1 fruit fly cellular context compared by ENCODE assay signal in genomic region chr3R:24768538-24769401, dm6.
A peak's percentile ranks its signal among the peaks of the same experiment; 100 is the strongest.
TF ChIP-seq lines count a peak whose summit lies in the region.

Gene CG13631 (plus strand): TSS chr3R:24769351.

TF ChIP-seq in whole organism, embryonic, 481 proteins besides CTCF, POLR2A, EP300 and RAD21 (continued from another document):
- TF ChIP-seq Atf6 (GFP tag; IDR thresholded peaks at IDR 0.05; lab: Robert Waterston, UW) (peak; percentile 59; the same call in 1 of the 2 replicates), crol (GFP tag; IDR thresholded peaks at IDR 0.05; lab: Robert Waterston, UW) (peak; percentile 97), nau (GFP tag; optimal IDR thresholded peaks at IDR 0.05; lab: Kevin White, UChicago) (peak; percentile 93), Rfx (GFP tag; IDR thresholded peaks at IDR 0.05; lab: Robert Waterston, UW) (peak; percentile 58), Bdp1 (GFP tag; optimal IDR thresholded peaks at IDR 0.05; lab: Kevin White, UChicago) (peak; percentile 86), CG6689 (GFP tag; IDR thresholded peaks at IDR 0.05; lab: Robert Waterston, UW) (peak; percentile 96), Chrac-16 (GFP tag; optimal IDR thresholded peaks at IDR 0.05; lab: Kevin White, UChicago) (peak; percentile 93), CG2116 (GFP tag; optimal IDR thresholded peaks at IDR 0.05; lab: Kevin White, UChicago) (peak; percentile 68), CG2678 (tag; optimal IDR thresholded peaks at IDR 0.05; lab: Kevin White, UChicago) (peak; percentile 96), sim (GFP tag; IDR thresholded peaks at IDR 0.05; lab: Robert Waterston, UW) (peak; percentile 67; the same call in 1 of the 2 replicates), HHEX (GFP tag; optimal IDR thresholded peaks at IDR 0.05; lab: Kevin White, UChicago) (peak; percentile 92), CG30403 (GFP tag; optimal IDR thresholded peaks at IDR 0.05; lab: Kevin White, UChicago) (peak; percentile 98), Usf (GFP tag; optimal IDR thresholded peaks at IDR 0.05; lab: Kevin White, UChicago) (peak; percentile 71), gsb (GFP tag; IDR thresholded peaks at IDR 0.05; lab: Robert Waterston, UW) (peak; percentile 54; the same call in 1 of the 2 replicates), CG11247 (GFP tag; IDR thresholded peaks at IDR 0.05; lab: Robert Waterston, UW) (peak; percentile 74), CG6272 (GFP tag; IDR thresholded peaks at IDR 0.05; lab: Robert Waterston, UW) (peak; percentile 86), CG10267 (tag; optimal IDR thresholded peaks at IDR 0.05; lab: Kevin White, UChicago) (peak; percentile 90), schlank (tag; optimal IDR thresholded peaks at IDR 0.05; lab: Kevin White, UChicago) (peak; percentile 2), lov (optimal IDR thresholded peaks at IDR 0.05; lab: Kevin White, UChicago) (no peak), lov (GFP tag; IDR thresholded peaks at IDR 0.05; lab: Robert Waterston, UW) (peak; percentile 87), gro (GFP tag; optimal IDR thresholded peaks at IDR 0.05; lab: Kevin White, UChicago) (no peak), CG1603 (tag; optimal IDR thresholded peaks at IDR 0.05; lab: Kevin White, UChicago) (peak; percentile 81), ap (GFP tag; IDR thresholded peaks at IDR 0.05; lab: Robert Waterston, UW) (peak; percentile 90), CG15601 (tag; optimal IDR thresholded peaks at IDR 0.05; lab: Kevin White, UChicago) (peak; percentile 97), CG34422 (GFP tag; IDR thresholded peaks at IDR 0.05; lab: Robert Waterston, UW) (peak; percentile 88; the same call in 2 of the 3 replicates), CG2875 (GFP tag; optimal IDR thresholded peaks at IDR 0.05; lab: Kevin White, UChicago) (peak; percentile 97), Hmr (GFP tag; optimal IDR thresholded peaks at IDR 0.05; lab: Kevin White, UChicago) (peak; percentile 62), mld (GFP tag; IDR thresholded peaks at IDR 0.05; lab: Robert Waterston, UW; ENCODE audit: partially characterized antibody) (no peak), NC2α (GFP tag; optimal IDR thresholded peaks at IDR 0.05; lab: Kevin White, UChicago) (peak; percentile 84), Taf1 (GFP tag; IDR thresholded peaks at IDR 0.05; lab: Robert Waterston, UW) (no peak), sd (tag; optimal IDR thresholded peaks at IDR 0.05; lab: Kevin White, UChicago) (peak; percentile 72), gcm2 (GFP tag; optimal IDR thresholded peaks at IDR 0.05; lab: Kevin White, UChicago) (peak; percentile 91), gfzf (GFP tag; optimal IDR thresholded peaks at IDR 0.05; lab: Kevin White, UChicago) (peak; percentile 3), Doc2 (GFP tag; IDR thresholded peaks at IDR 0.05; lab: Robert Waterston, UW) (peak; percentile 69), trem (tag; optimal IDR thresholded peaks at IDR 0.05; lab: Kevin White, UChicago) (peak; percentile 94), Meics (GFP tag; optimal IDR thresholded peaks at IDR 0.05; lab: Kevin White, UChicago) (peak; percentile 68), CG34224 (GFP tag; IDR thresholded peaks at IDR 0.05; lab: Robert Waterston, UW; ENCODE audit: partially characterized antibody) (no peak), Opbp (GFP tag; IDR thresholded peaks at IDR 0.05; lab: Robert Waterston, UW; ENCODE audit: partially characterized antibody) (no peak), CG3847 (GFP tag; IDR thresholded peaks at IDR 0.05; lab: Robert Waterston, UW) (peak; percentile 71), Abd-B (GFP tag; optimal IDR thresholded peaks at IDR 0.05; lab: Kevin White, UChicago) (peak; percentile 93), sna (GFP tag; IDR thresholded peaks at IDR 0.05; lab: Robert Waterston, UW; ENCODE audit: partially characterized antibody) (no peak), p53 (GFP tag; optimal IDR thresholded peaks at IDR 0.05; lab: Kevin White, UChicago) (peak; percentile 84), luna (GFP tag; optimal IDR thresholded peaks at IDR 0.05; lab: Kevin White, UChicago) (no peak), ab (GFP tag; optimal IDR thresholded peaks at IDR 0.05; lab: Kevin White, UChicago) (peak; percentile 87), Side (GFP tag; optimal IDR thresholded peaks at IDR 0.05; lab: Kevin White, UChicago) (peak; percentile 94), CG8944 (GFP tag; optimal IDR thresholded peaks at IDR 0.05; lab: Kevin White, UChicago) (peak; percentile 94), CG5245 (GFP tag; optimal IDR thresholded peaks at IDR 0.05; lab: Kevin White, UChicago) (peak; percentile 94), tio (GFP tag; optimal IDR thresholded peaks at IDR 0.05; lab: Kevin White, UChicago) (peak; percentile 94), CG14667 (GFP tag; IDR thresholded peaks at IDR 0.05; lab: Robert Waterston, UW) (peak; percentile 87), CG3281 (GFP tag; optimal IDR thresholded peaks at IDR 0.05; lab: Kevin White, UChicago) (peak; percentile 72), Fer3 (tag; optimal IDR thresholded peaks at IDR 0.05; lab: Kevin White, UChicago) (peak; percentile 73), CG8478 (optimal IDR thresholded peaks at IDR 0.05; lab: Kevin White, UChicago) (no peak), Gsc (GFP tag; IDR thresholded peaks at IDR 0.05; lab: Robert Waterston, UW) (peak; percentile 88), chn (GFP tag; optimal IDR thresholded peaks at IDR 0.05; lab: Kevin White, UChicago) (peak; percentile 94), CG10366 (GFP tag; IDR thresholded peaks at IDR 0.05; lab: Robert Waterston, UW) (peak; percentile 92), al (GFP tag; IDR thresholded peaks at IDR 0.05; lab: Robert Waterston, UW) (0 out of 2 replicates have a peak, but pooled peaks have one; percentile 16), bowl (GFP tag; IDR thresholded peaks at IDR 0.05; lab: Robert Waterston, UW) (peak; percentile 23; the same call in 1 of the 2 replicates), wor (GFP tag; IDR thresholded peaks at IDR 0.05; lab: Robert Waterston, UW) (peak; percentile 97), CG15269 (tag; optimal IDR thresholded peaks at IDR 0.05; lab: Kevin White, UChicago) (peak; percentile 91), Ravus (GFP tag; IDR thresholded peaks at IDR 0.05; lab: Robert Waterston, UW) (peak; percentile 51), ATbp (GFP tag; optimal IDR thresholded peaks at IDR 0.05; lab: Kevin White, UChicago) (peak; percentile 97), sens (GFP tag; lab: Kevin White, UChicago) (peak; percentile 100), CG17361 (GFP tag; IDR thresholded peaks at IDR 0.05; lab: Robert Waterston, UW) (peak; percentile 98), CG10321 (GFP tag; IDR thresholded peaks at IDR 0.05; lab: Robert Waterston, UW) (no peak), eve (GFP tag; optimal IDR thresholded peaks at IDR 0.05; lab: Kevin White, UChicago) (peak in 1 of 2 experiments; percentile 99), CG6765 (GFP tag; optimal IDR thresholded peaks at IDR 0.05; lab: Kevin White, UChicago) (peak; percentile 9), ham (GFP tag; IDR thresholded peaks at IDR 0.05; lab: Robert Waterston, UW) (no peak), CG16813 (GFP tag; IDR thresholded peaks at IDR 0.05; lab: Robert Waterston, UW; ENCODE audit: partially characterized antibody) (no peak), CG12391 (tag; optimal IDR thresholded peaks at IDR 0.05; lab: Kevin White, UChicago) (peak; percentile 94), unc-4 (GFP tag; IDR thresholded peaks at IDR 0.05; lab: Robert Waterston, UW; ENCODE audit: partially characterized antibody) (no peak), Oli (tag; optimal IDR thresholded peaks at IDR 0.05; lab: Kevin White, UChicago) (peak; percentile 98), bab2 (GFP tag; optimal IDR thresholded peaks at IDR 0.05; lab: Kevin White, UChicago) (peak; percentile 94), tap (tag; optimal IDR thresholded peaks at IDR 0.05; lab: Kevin White, UChicago) (peak; percentile 93), grn (GFP tag; optimal IDR thresholded peaks at IDR 0.05; lab: Kevin White, UChicago) (peak; percentile 61), Oaz (GFP tag; IDR thresholded peaks at IDR 0.05; lab: Robert Waterston, UW) (peak; percentile 77), CG2889 (GFP tag; IDR thresholded peaks at IDR 0.05; lab: Robert Waterston, UW) (peak; percentile 69; the same call in 1 of the 3 replicates), Dll (GFP tag; IDR thresholded peaks at IDR 0.05; lab: Robert Waterston, UW; ENCODE audit: partially characterized antibody) (no peak), ems (GFP tag; optimal IDR thresholded peaks at IDR 0.05; lab: Kevin White, UChicago) (peak; percentile 92), gcm (GFP tag; optimal IDR thresholded peaks at IDR 0.05; lab: Kevin White, UChicago) (peak; percentile 94), Sox102F (GFP tag; optimal IDR thresholded peaks at IDR 0.05; lab: Kevin White, UChicago) (peak; percentile 97), Mes4 (GFP tag; optimal IDR thresholded peaks at IDR 0.05; lab: Kevin White, UChicago) (peak; percentile 96), Dip3 (GFP tag; optimal IDR thresholded peaks at IDR 0.05; lab: Kevin White, UChicago) (peak; percentile 55), CG33213 (GFP tag; optimal IDR thresholded peaks at IDR 0.05; lab: Kevin White, UChicago) (peak; percentile 86), en (GFP tag; optimal IDR thresholded peaks at IDR 0.05; lab: Kevin White, UChicago) (peak; percentile 91), B-H2 (GFP tag; optimal IDR thresholded peaks at IDR 0.05; lab: Kevin White, UChicago) (no peak), fd96Cb (tag; optimal IDR thresholded peaks at IDR 0.05; lab: Kevin White, UChicago) (peak; percentile 98), Atf3 (GFP tag; optimal IDR thresholded peaks at IDR 0.05; lab: Kevin White, UChicago) (peak; percentile 96), Trl (optimal IDR thresholded peaks at IDR 0.05; lab: Kevin White, UChicago) (peak; percentile 66 to 67), Trl (GFP tag; optimal IDR thresholded peaks at IDR 0.05; lab: Kevin White, UChicago) (peak; percentile 93), Hr3 (GFP tag; optimal IDR thresholded peaks at IDR 0.05; lab: Kevin White, UChicago) (peak; percentile 95), CG10565 (GFP tag; optimal IDR thresholded peaks at IDR 0.05; lab: Kevin White, UChicago) (peak; percentile 89), h (optimal IDR thresholded peaks at IDR 0.05; lab: Kevin White, UChicago) (no peak), cas (GFP tag; IDR thresholded peaks at IDR 0.05; lab: Robert Waterston, UW) (0 out of 2 replicates have a peak, but pooled peaks have one; percentile 36), Camta (GFP tag; optimal IDR thresholded peaks at IDR 0.05; lab: Kevin White, UChicago) (peak; percentile 96), CG18262 (tag; optimal IDR thresholded peaks at IDR 0.05; lab: Kevin White, UChicago) (peak; percentile 98), Stat92E (GFP tag; optimal IDR thresholded peaks at IDR 0.05; lab: Kevin White, UChicago) (peak in 1 of 3 experiments; percentile 94), stc (GFP tag; IDR thresholded peaks at IDR 0.05; lab: Robert Waterston, UW) (peak; percentile 96), CG11504 (tag; optimal IDR thresholded peaks at IDR 0.05; lab: Kevin White, UChicago) (peak; percentile 96), GATAe (GFP tag; conservative IDR thresholded peaks at IDR 0.05; lab: Robert Waterston, UW) (no peak), Ssrp (tag; optimal IDR thresholded peaks at IDR 0.05; lab: Kevin White, UChicago) (peak; percentile 98), mirr (GFP tag; optimal IDR thresholded peaks at IDR 0.05; lab: Kevin White, UChicago) (no peak), CG10274 (GFP tag; optimal IDR thresholded peaks at IDR 0.05; lab: Kevin White, UChicago) (peak; percentile 74), phol (tag; optimal IDR thresholded peaks at IDR 0.05; lab: Kevin White, UChicago) (peak; percentile 98), lbe (GFP tag; optimal IDR thresholded peaks at IDR 0.05; lab: Kevin White, UChicago) (peak; percentile 89), Fer1 (GFP tag; optimal IDR thresholded peaks at IDR 0.05; lab: Kevin White, UChicago) (no peak), Spps (tag; optimal IDR thresholded peaks at IDR 0.05; lab: Kevin White, UChicago) (peak; percentile 95), CG10959 (GFP tag; IDR thresholded peaks at IDR 0.05; lab: Robert Waterston, UW) (peak; percentile 83), CG13296 (GFP tag; optimal IDR thresholded peaks at IDR 0.05; lab: Kevin White, UChicago) (peak; percentile 63), otp (GFP tag; IDR thresholded peaks at IDR 0.05; lab: Robert Waterston, UW) (peak; percentile 83), CG1792 (GFP tag; optimal IDR thresholded peaks at IDR 0.05; lab: Kevin White, UChicago) (peak; percentile 92), CG34376 (GFP tag; optimal IDR thresholded peaks at IDR 0.05; lab: Kevin White, UChicago) (peak; percentile 4), CG15696 (tag; optimal IDR thresholded peaks at IDR 0.05; lab: Kevin White, UChicago) (peak; percentile 66), CG8388 (GFP tag; optimal IDR thresholded peaks at IDR 0.05; lab: Kevin White, UChicago) (peak; percentile 96), CG12299 (tag; optimal IDR thresholded peaks at IDR 0.05; lab: Kevin White, UChicago) (peak; percentile 78), gem (tag; optimal IDR thresholded peaks at IDR 0.05; lab: Kevin White, UChicago) (peak; percentile 98)
TF ChIP-seq in whole organism, embryonic: peak in this region for 395.
